Fruit fly (Drosophila melanogaster) whole organism, embryonic: Measurements from ENCODE around the gene CG10132.

Experiments
- CG11093 ChIP-seq: fragments of 200-800 bp; sonication (Bioruptor generic); IDR thresholded peaks from 3 replicates; pipeline ENCODE4 v1.3.6; 2022; ENCODE audit warnings: missing biosample characterization, missing genetic modification characterization
- CG14965 ChIP-seq: fragments of 200-800 bp; sonication (Bioruptor generic); optimal IDR thresholded peaks from 2 replicates; lab custom pipeline; 2016; ENCODE audit warnings: missing biosample characterization, missing genetic modification characterization, borderline replicate concordance
- CG15269 ChIP-seq: fragments of 200-800 bp; sonication (Bioruptor generic); optimal IDR thresholded peaks from 2 replicates; lab custom pipeline; 2018; ENCODE audit warnings: missing biosample characterization, mild to moderate bottlenecking, missing genetic modification characterization, moderate library complexity
- CG17186 ChIP-seq: fragments of 200-800 bp; sonication (Bioruptor generic); optimal IDR thresholded peaks from 3 replicates; lab custom pipeline; 2017; ENCODE audit warnings: missing biosample characterization, missing genetic modification reagents, missing genetic modification characterization
- CG17359 ChIP-seq: fragments of 200-800 bp; sonication (Bioruptor generic); optimal IDR thresholded peaks from 3 replicates; lab custom pipeline; 2018; ENCODE audit warnings: missing biosample characterization, mild to moderate bottlenecking, missing genetic modification characterization, moderate library complexity
- CG18476 ChIP-seq: fragments of 200-800 bp; sonication (Bioruptor generic); optimal IDR thresholded peaks from 2 replicates; lab custom pipeline; 2016; ENCODE audit warnings: missing biosample characterization, mild to moderate bottlenecking, missing genetic modification characterization
- CG5245 ChIP-seq: fragments of 200-800 bp; sonication (Bioruptor generic); optimal IDR thresholded peaks from 3 replicates; lab custom pipeline; 2016; ENCODE audit warnings: missing biosample characterization, missing genetic modification characterization
- CG7271 ChIP-seq: fragments of 200-800 bp; sonication (Bioruptor generic); optimal IDR thresholded peaks from 2 replicates; lab custom pipeline; 2018; ENCODE audit warnings: missing biosample characterization, mild to moderate bottlenecking, missing genetic modification characterization, moderate library complexity
- CG8290 ChIP-seq, 3 experiments: fragments of 200-800 bp; sonication (Bioruptor generic); optimal IDR thresholded peaks; 2 replicates each; lab custom pipeline; 2016 to 2019; ENCODE audit warnings: missing biosample characterization in 3 of 3, missing genetic modification characterization in 3 of 3, mild to moderate bottlenecking in 2 of 3, moderate library complexity in 1 of 3
- CG8388 ChIP-seq: fragments of 200-800 bp; sonication (Bioruptor generic); optimal IDR thresholded peaks from 2 replicates; lab custom pipeline; 2019; ENCODE audit warnings: missing biosample characterization, mild to moderate bottlenecking, missing genetic modification characterization, moderate library complexity
- CG9609 ChIP-seq: fragments of 200-800 bp; sonication (Bioruptor generic); optimal IDR thresholded peaks from 3 replicates; lab custom pipeline; 2016; ENCODE audit warnings: missing biosample characterization, missing genetic modification characterization
- CkIIα-i1 ChIP-seq: fragments of 200-800 bp; sonication (Bioruptor generic); IDR thresholded peaks from 2 replicates; pipeline ENCODE4 v1.3.6; 2022; ENCODE audit warnings: missing biosample characterization, missing genetic modification characterization
- Doc3 ChIP-seq: fragments of 200-800 bp; sonication (Bioruptor generic); IDR thresholded peaks from 3 replicates; pipeline ENCODE4 v1.3.6; 2022; ENCODE audit warnings: missing biosample characterization, missing genetic modification characterization; ENCODE audit not compliant: partially characterized antibody
- Lpt ChIP-seq: fragments of >200 bp; optimal IDR thresholded peaks from 2 replicates; lab custom pipeline; 2018; ENCODE audit warnings: missing biosample characterization, missing genetic modification characterization
- MESR4 ChIP-seq: fragments of 200-800 bp; sonication (Bioruptor generic); optimal IDR thresholded peaks from 2 replicates; lab custom pipeline; 2018; ENCODE audit warnings: missing biosample characterization, mild to moderate bottlenecking, missing genetic modification characterization, moderate library complexity
- Mad ChIP-seq: fragments of 200-800 bp; sonication (Bioruptor generic); optimal IDR thresholded peaks from 2 replicates; lab custom pipeline; 2016; ENCODE audit warnings: missing biosample characterization, missing genetic modification characterization
- NK7.1 ChIP-seq: fragments of 200-800 bp; sonication (Bioruptor generic); optimal IDR thresholded peaks from 3 replicates; lab custom pipeline; 2016; ENCODE audit warnings: missing biosample characterization, missing genetic modification characterization
- Neu2 ChIP-seq: fragments of 200-800 bp; sonication (Bioruptor generic); optimal IDR thresholded peaks from 3 replicates; lab custom pipeline; 2016; ENCODE audit warnings: missing biosample characterization, missing genetic modification characterization, borderline replicate concordance
- Nf-YA ChIP-seq: fragments of 200-800 bp; sonication (Bioruptor generic); IDR thresholded peaks from 2 replicates; pipeline ENCODE4 v1.3.6; 2022; ENCODE audit warnings: missing biosample characterization, missing genetic modification characterization
- Oaz ChIP-seq: fragments of 200-800 bp; sonication (Bioruptor generic); IDR thresholded peaks from 2 replicates; pipeline ENCODE4 v1.3.6; 2022; ENCODE audit warnings: missing biosample characterization, missing genetic modification characterization
- Sox102F ChIP-seq: fragments of 200-800 bp; sonication (Bioruptor generic); optimal IDR thresholded peaks from 2 replicates; lab custom pipeline; 2018; ENCODE audit warnings: missing biosample characterization, mild to moderate bottlenecking, missing genetic modification characterization, moderate library complexity
- Ssrp ChIP-seq: fragments of 200-800 bp; sonication (Bioruptor generic); optimal IDR thresholded peaks from 2 replicates; lab custom pipeline; 2018; ENCODE audit warnings: missing biosample characterization, mild to moderate bottlenecking, missing genetic modification characterization, moderate library complexity
- Xbp1 ChIP-seq: fragments of 200-800 bp; sonication (Bioruptor generic); optimal IDR thresholded peaks from 3 replicates; lab custom pipeline; 2016; ENCODE audit warnings: missing biosample characterization, mild to moderate bottlenecking, missing genetic modification characterization
- az2 ChIP-seq: fragments of 200-800 bp; sonication (Bioruptor generic); optimal IDR thresholded peaks from 3 replicates; lab custom pipeline; 2016; ENCODE audit warnings: missing biosample characterization, missing genetic modification characterization
- crol ChIP-seq: fragments of 200-800 bp; sonication (Bioruptor generic); IDR thresholded peaks from 2 replicates; pipeline ENCODE4 v1.3.6; 2022; ENCODE audit warnings: missing biosample characterization, missing genetic modification characterization
- dimm ChIP-seq: fragments of 200-800 bp; sonication (Bioruptor generic); IDR thresholded peaks from 2 replicates; pipeline ENCODE4 v1.3.6; 2022; ENCODE audit warnings: missing biosample characterization, missing genetic modification characterization
- dpn ChIP-seq, 2 experiments: fragments of 200-800 bp; sonication (Bioruptor generic); optimal IDR thresholded peaks; 3 replicates each; lab custom pipeline; 2016; ENCODE audit warnings: missing biosample characterization in 2 of 2, missing genetic modification characterization in 2 of 2
- ems ChIP-seq: fragments of 200-800 bp; sonication (Bioruptor generic); optimal IDR thresholded peaks from 3 replicates; lab custom pipeline; 2016; ENCODE audit warnings: missing biosample characterization, missing genetic modification characterization
- gfzf ChIP-seq: fragments of 200-800 bp; sonication (Bioruptor generic); optimal IDR thresholded peaks from 2 replicates; lab custom pipeline; 2016; ENCODE audit warnings: missing biosample characterization, mild to moderate bottlenecking, missing genetic modification characterization, moderate library complexity
- h ChIP-seq: fragments of >200 bp; optimal IDR thresholded peaks from 2 replicates; lab custom pipeline; 2017
- jing ChIP-seq: fragments of 200-800 bp; sonication (Bioruptor generic); optimal IDR thresholded peaks from 2 replicates; lab custom pipeline; 2018; ENCODE audit warnings: missing biosample characterization, mild to moderate bottlenecking, missing genetic modification characterization
- knrl ChIP-seq: fragments of 200-800 bp; sonication (Bioruptor generic); IDR thresholded peaks from 3 replicates; pipeline ENCODE4 v1.3.6; 2022; ENCODE audit warnings: missing biosample characterization, missing genetic modification characterization; ENCODE audit not compliant: partially characterized antibody
- mirr ChIP-seq: fragments of 200-800 bp; sonication (Bioruptor generic); optimal IDR thresholded peaks from 3 replicates; lab custom pipeline; 2018; ENCODE audit warnings: missing biosample characterization, mild to moderate bottlenecking, missing genetic modification characterization
- nerfin-2 ChIP-seq: fragments of 200-800 bp; sonication (Bioruptor generic); IDR thresholded peaks from 2 replicates; pipeline ENCODE4 v1.3.6; 2022; ENCODE audit warnings: missing biosample characterization, missing genetic modification characterization; ENCODE audit not compliant: partially characterized antibody
- oc ChIP-seq: fragments of 200-800 bp; sonication (Bioruptor generic); optimal IDR thresholded peaks from 2 replicates; lab custom pipeline; 2018; ENCODE audit warnings: missing biosample characterization, mild to moderate bottlenecking, missing genetic modification characterization, moderate library complexity
- otp ChIP-seq: fragments of 200-800 bp; sonication (Bioruptor generic); IDR thresholded peaks from 3 replicates; pipeline ENCODE4, ENCODE4 v1.3.6; 2022; ENCODE audit warnings: missing biosample characterization, missing genetic modification characterization
- psq ChIP-seq: fragments of 200-800 bp; sonication (Bioruptor generic); optimal IDR thresholded peaks from 2 replicates; lab custom pipeline; 2017; ENCODE audit warnings: missing biosample characterization, missing genetic modification characterization
- salm ChIP-seq: fragments of 200-800 bp; sonication (Bioruptor generic); optimal IDR thresholded peaks from 2 replicates; lab custom pipeline; 2018; ENCODE audit warnings: missing biosample characterization, mild to moderate bottlenecking, missing genetic modification characterization
- sc ChIP-seq, 3 experiments: fragments of >200 bp in 2 of 3; fragments of 200-800 bp in 1 of 3; sonication (Bioruptor generic) in 1 of 3; optimal IDR thresholded peaks; 2 replicates in 2 of 3; 3 replicates in 1 of 3; lab custom pipeline; 2017; ENCODE audit warnings: mild to moderate bottlenecking in 1 of 3, missing biosample characterization in 1 of 3, missing genetic modification characterization in 1 of 3, missing genetic modification reagents in 1 of 3
- sima ChIP-seq: fragments of 200-800 bp; sonication (Bioruptor generic); optimal IDR thresholded peaks from 2 replicates; lab custom pipeline; 2016; ENCODE audit warnings: missing biosample characterization, missing genetic modification characterization
- sob ChIP-seq: fragments of 200-800 bp; sonication (Bioruptor generic); IDR thresholded peaks from 2 replicates; pipeline ENCODE4 v1.3.6; 2022; ENCODE audit warnings: missing biosample characterization, missing genetic modification characterization
- tap ChIP-seq: fragments of 200-800 bp; optimal IDR thresholded peaks from 3 replicates; lab custom pipeline; 2019; ENCODE audit warnings: missing biosample characterization, mild to moderate bottlenecking, missing genetic modification characterization, moderate library complexity
- tna ChIP-seq: fragments of 200-800 bp; sonication (Bioruptor generic); IDR thresholded peaks from 2 replicates; pipeline ENCODE4 v1.3.6; 2022; ENCODE audit warnings: missing biosample characterization, missing genetic modification characterization; ENCODE audit not compliant: partially characterized antibody
- unc-4 ChIP-seq: fragments of 200-800 bp; sonication (Bioruptor generic); IDR thresholded peaks from 2 replicates; pipeline ENCODE4 v1.3.6; 2022; ENCODE audit warnings: missing biosample characterization, missing genetic modification characterization; ENCODE audit not compliant: partially characterized antibody
- usp ChIP-seq: fragments of >200 bp; optimal IDR thresholded peaks from 2 replicates; lab custom pipeline; 2017; ENCODE audit warnings: missing biosample characterization, missing genetic modification characterization
- wor ChIP-seq: fragments of 200-800 bp; sonication (Bioruptor generic); IDR thresholded peaks from 2 replicates; pipeline ENCODE4 v1.3.6; 2022; ENCODE audit warnings: missing biosample characterization, missing genetic modification characterization
- zf30C ChIP-seq: fragments of 200-800 bp; sonication (Bioruptor generic); optimal IDR thresholded peaks from 3 replicates; lab custom pipeline; 2018; ENCODE audit warnings: missing biosample characterization, mild to moderate bottlenecking, missing genetic modification characterization
- zfh2 ChIP-seq: fragments of 200-800 bp; sonication (Bioruptor generic); optimal IDR thresholded peaks from 2 replicates; lab custom pipeline; 2016; ENCODE audit warnings: missing biosample characterization, missing genetic modification characterization

CG10132 gene

DNA sequence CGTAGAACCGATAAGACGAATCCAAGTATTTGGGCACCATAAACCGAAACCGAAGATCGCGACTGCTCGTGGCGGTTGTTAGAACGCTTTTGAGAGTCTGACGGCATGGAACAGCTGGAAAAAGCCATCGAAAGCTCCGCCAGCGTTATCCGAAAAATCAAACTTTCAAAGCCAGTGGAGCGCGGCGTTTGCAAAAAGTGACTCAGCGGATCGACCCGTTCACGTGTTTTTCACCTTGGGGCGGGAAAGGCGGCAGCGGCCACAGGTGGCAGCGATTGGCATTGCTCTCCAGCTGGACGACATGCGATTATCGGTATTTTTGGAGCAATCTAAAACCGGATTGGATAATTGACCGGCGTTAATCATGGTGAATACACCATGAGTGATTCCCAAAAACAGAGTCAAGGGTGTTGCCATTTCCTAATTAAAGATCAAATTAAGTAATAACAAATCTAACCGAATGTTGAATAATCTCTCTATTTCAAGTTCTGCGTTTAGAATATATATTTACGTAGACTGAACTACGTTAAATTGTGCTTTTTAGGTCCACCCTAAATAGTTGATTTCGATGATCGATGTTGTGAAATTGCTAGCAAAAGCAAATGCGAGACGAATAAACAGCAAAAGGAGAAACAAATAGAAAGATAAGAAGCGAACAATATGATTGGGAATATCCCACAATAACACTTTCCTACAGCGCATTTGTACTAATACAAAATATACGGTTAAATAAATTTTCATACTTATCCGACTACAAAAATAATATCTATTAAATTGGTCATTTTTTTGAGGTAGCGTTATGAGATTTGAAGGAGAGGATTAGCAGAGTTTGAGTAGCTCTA lies 28.5 kb downstream of the CG10132 start, which contains the start of gene CG10337 (continued):
- TF ChIP-seq az2 (peak; percentile 11), jing (GFP tag; lab: Kevin White, UChicago) (no peak), CG14965 (no peak), knrl (GFP tag; lab: Robert Waterston, UW) (no peak), Ssrp (tag; lab: Kevin White, UChicago) (no peak), tna (GFP tag; lab: Robert Waterston, UW) (no peak), CG17186 (no peak), sob (GFP tag; lab: Robert Waterston, UW) (0 out of 2 replicates have a peak, but pooled peaks have one; percentile 32), crol (GFP tag; lab: Robert Waterston, UW) (no peak), CkIIα-i1 (GFP tag; lab: Robert Waterston, UW) (no peak), zfh2 (no peak), oc (tag; lab: Kevin White, UChicago) (peak; percentile 27), ems (GFP tag; lab: Kevin White, UChicago) (no peak), salm (tag; lab: Kevin White, UChicago) (no peak), Oaz (GFP tag; lab: Robert Waterston, UW) (no peak), dpn (GFP tag; optimal IDR thresholded peaks at IDR 0.05; lab: Kevin White, UChicago) (peak; percentile 26 to 29), dimm (no peak), CG5245 (no peak), Neu2 (no peak), CG15269 (tag; lab: Kevin White, UChicago) (peak; percentile 62), Sox102F (GFP tag; lab: Kevin White, UChicago) (peak; percentile 57), otp (GFP tag; lab: Robert Waterston, UW) (peak; percentile 52; the same call in 1 of the 3 replicates), MESR4 (no peak), usp (no peak), CG8290 (GFP tag; optimal IDR thresholded peaks at IDR 0.05; lab: Kevin White, UChicago) (no peak), CG8290 (tag; optimal IDR thresholded peaks at IDR 0.05; lab: Kevin White, UChicago) (peak in 1 of 2 experiments; percentile 77), wor (GFP tag; lab: Robert Waterston, UW) (no peak), Xbp1 (peak; percentile 24), sima (no peak), zf30C (GFP tag; lab: Kevin White, UChicago) (no peak), gfzf (GFP tag; lab: Kevin White, UChicago) (no peak), CG17359 (tag; lab: Kevin White, UChicago) (peak; percentile 42), nerfin-2 (no peak), CG8388 (GFP tag; lab: Kevin White, UChicago) (peak; percentile 6), CG9609 (GFP tag; lab: Kevin White, UChicago) (no peak), CG7271 (tag; lab: Kevin White, UChicago) (no peak), sc (optimal IDR thresholded peaks at IDR 0.05; lab: Kevin White, UChicago) (no peak), sc (GFP tag; optimal IDR thresholded peaks at IDR 0.05; lab: Kevin White, UChicago) (no peak), NK7.1 (GFP tag; lab: Kevin White, UChicago) (no peak), Doc3 (no peak), unc-4 (GFP tag; lab: Robert Waterston, UW) (no peak), Mad (GFP tag; lab: Kevin White, UChicago) (no peak), CG11093 (GFP tag; lab: Robert Waterston, UW) (no peak), tap (peak; percentile 41), psq (GFP tag; lab: Kevin White, UChicago) (peak; percentile 86), mirr (GFP tag; lab: Kevin White, UChicago) (peak; percentile 42), h (lab: Kevin White, UChicago) (no peak), Lpt (GFP tag; lab: Kevin White, UChicago) (no peak), CG18476 (GFP tag; lab: Kevin White, UChicago) (no peak), Nf-YA (GFP tag; lab: Robert Waterston, UW) (0 out of 2 replicates have a peak, but pooled peaks have one; percentile 31)
